Fruit fly (Drosophila melanogaster) whole organism, embryonic: ENCODE results near the gene CG7386.

Source experiments
- Antp ChIP-seq: fragments of 200-800 bp; sonication (Bioruptor generic); optimal IDR thresholded peaks from 3 replicates; lab custom pipeline; 2016; ENCODE audit warnings: missing biosample characterization, missing genetic modification characterization
- Atf3 ChIP-seq: fragments of 200-800 bp; sonication (Bioruptor generic); optimal IDR thresholded peaks from 3 replicates; lab custom pipeline; 2016; ENCODE audit warnings: missing biosample characterization, missing genetic modification characterization
- CG10321 ChIP-seq: fragments of 200-800 bp; sonication (Bioruptor generic); IDR thresholded peaks from 2 replicates; pipeline ENCODE4 v1.3.6; 2022; ENCODE audit warnings: missing biosample characterization, missing genetic modification characterization
- CG13894 ChIP-seq: fragments of 200-800 bp; sonication (Bioruptor generic); optimal IDR thresholded peaks from 3 replicates; lab custom pipeline; 2018; ENCODE audit warnings: missing biosample characterization, mild to moderate bottlenecking, missing genetic modification characterization, moderate library complexity
- CG14860 ChIP-seq: fragments of 200-800 bp; sonication (Bioruptor generic); IDR thresholded peaks from 3 replicates; pipeline ENCODE4 v1.3.6; 2022; ENCODE audit warnings: missing biosample characterization, missing genetic modification characterization; ENCODE audit not compliant: partially characterized antibody
- CG14965 ChIP-seq: fragments of 200-800 bp; sonication (Bioruptor generic); optimal IDR thresholded peaks from 2 replicates; lab custom pipeline; 2016; ENCODE audit warnings: missing biosample characterization, missing genetic modification characterization, borderline replicate concordance
- CG15479 ChIP-seq: fragments of 200-800 bp; sonication (Bioruptor generic); optimal IDR thresholded peaks from 3 replicates; lab custom pipeline; 2019; ENCODE audit warnings: missing biosample characterization, mild to moderate bottlenecking, missing genetic modification characterization, moderate library complexity
- CG15696 ChIP-seq: fragments of 200-800 bp; sonication (Bioruptor generic); optimal IDR thresholded peaks from 2 replicates; lab custom pipeline; 2019; ENCODE audit warnings: missing biosample characterization, mild to moderate bottlenecking, missing genetic modification characterization, moderate library complexity
- CG1647 ChIP-seq: fragments of 200-800 bp; sonication (Bioruptor generic); optimal IDR thresholded peaks from 3 replicates; lab custom pipeline; 2016; ENCODE audit warnings: missing biosample characterization, missing genetic modification characterization
- CG17385 ChIP-seq: fragments of 200-800 bp; sonication (Bioruptor generic); optimal IDR thresholded peaks from 3 replicates; lab custom pipeline; 2018; ENCODE audit warnings: missing biosample characterization, mild to moderate bottlenecking, missing genetic modification characterization
- CG17612 ChIP-seq: fragments of 200-800 bp; sonication (Bioruptor generic); IDR thresholded peaks from 2 replicates; pipeline ENCODE4 v1.3.6; 2022; ENCODE audit warnings: missing biosample characterization, missing genetic modification characterization
- CG32767 ChIP-seq: fragments of 200-800 bp; sonication (Bioruptor generic); IDR thresholded peaks from 2 replicates; pipeline ENCODE4 v1.3.6; 2022; ENCODE audit warnings: missing biosample characterization, missing genetic modification characterization
- CG6683 ChIP-seq: fragments of 200-800 bp; sonication (Bioruptor generic); optimal IDR thresholded peaks from 2 replicates; lab custom pipeline; 2017; ENCODE audit warnings: missing biosample characterization, mild to moderate bottlenecking, missing genetic modification characterization, missing genetic modification reagents
- CG6765 ChIP-seq: fragments of 200-800 bp; sonication (Bioruptor generic); optimal IDR thresholded peaks from 3 replicates; lab custom pipeline; 2017; ENCODE audit warnings: missing biosample characterization, mild to moderate bottlenecking, missing genetic modification characterization
- CG8944 ChIP-seq: fragments of 200-800 bp; sonication (Bioruptor generic); optimal IDR thresholded peaks from 3 replicates; lab custom pipeline; 2016; ENCODE audit warnings: missing biosample characterization, missing genetic modification characterization
- CG9817 ChIP-seq: fragments of 200-800 bp; sonication (Bioruptor generic); optimal IDR thresholded peaks from 2 replicates; lab custom pipeline; 2018; ENCODE audit warnings: missing biosample characterization, mild to moderate bottlenecking, missing genetic modification characterization, moderate library complexity
- Doc2 ChIP-seq: fragments of 200-800 bp; sonication (Bioruptor generic); IDR thresholded peaks from 2 replicates; pipeline ENCODE4 v1.3.6; 2022; ENCODE audit warnings: missing biosample characterization, missing genetic modification characterization
- E2f2 ChIP-seq: fragments of 200-800 bp; sonication (Bioruptor generic); IDR thresholded peaks from 2 replicates; pipeline ENCODE4 v1.3.6; 2022; ENCODE audit warnings: missing biosample characterization, missing genetic modification characterization
- ERR ChIP-seq: fragments of 200-800 bp; sonication (Bioruptor generic); optimal IDR thresholded peaks from 2 replicates; lab custom pipeline; 2016; ENCODE audit warnings: missing biosample characterization, missing genetic modification characterization
- Ets65A ChIP-seq: fragments of 200-800 bp; sonication (Bioruptor generic); peaks from one replicate; lab custom pipeline; 2016; ENCODE audit warnings: missing biosample characterization, missing genetic modification characterization
- HLH3B ChIP-seq: fragments of 200-800 bp; sonication (Bioruptor generic); IDR thresholded peaks from 2 replicates; pipeline ENCODE4 v1.3.6; 2022; ENCODE audit warnings: missing biosample characterization, missing genetic modification characterization
- MBD-R2 ChIP-seq: fragments of 200-800 bp; sonication (Bioruptor generic); IDR thresholded peaks from 2 replicates; pipeline ENCODE4 v1.3.6; 2022; ENCODE audit warnings: missing biosample characterization, missing genetic modification characterization
- MESR4 ChIP-seq: fragments of 200-800 bp; sonication (Bioruptor generic); optimal IDR thresholded peaks from 2 replicates; lab custom pipeline; 2018; ENCODE audit warnings: missing biosample characterization, mild to moderate bottlenecking, missing genetic modification characterization, moderate library complexity
- Nf-YB ChIP-seq: fragments of 200-800 bp; sonication (Bioruptor generic); optimal IDR thresholded peaks from 3 replicates; lab custom pipeline; 2019; ENCODE audit warnings: missing biosample characterization, mild to moderate bottlenecking, missing genetic modification characterization, moderate library complexity
- Ptx1 ChIP-seq: fragments of 200-800 bp; sonication (Bioruptor generic); IDR thresholded peaks from 2 replicates; pipeline ENCODE4 v1.3.6; 2022; ENCODE audit warnings: missing biosample characterization, missing genetic modification characterization
- Ravus ChIP-seq: fragments of 200-800 bp; sonication (Bioruptor generic); IDR thresholded peaks from 2 replicates; pipeline ENCODE4 v1.3.6; 2022; ENCODE audit warnings: missing biosample characterization, missing genetic modification characterization
- Stat92E ChIP-seq, 3 experiments: fragments of >200 bp in 2 of 3; fragments of 200-800 bp in 1 of 3; sonication (Bioruptor generic) in 1 of 3; optimal IDR thresholded peaks; 2 replicates each; lab custom pipeline; 2017 to 2019; ENCODE audit warnings: missing biosample characterization in 3 of 3, missing genetic modification characterization in 3 of 3, mild to moderate bottlenecking in 1 of 3, moderate library complexity in 1 of 3
- amos ChIP-seq: fragments of 200-800 bp; sonication (Bioruptor generic); IDR thresholded peaks from 2 replicates; pipeline ENCODE4 v1.3.6; 2022; ENCODE audit warnings: missing biosample characterization, missing genetic modification characterization; ENCODE audit not compliant: partially characterized antibody
- cas ChIP-seq: fragments of 200-800 bp; sonication (Bioruptor generic); IDR thresholded peaks from 2 replicates; pipeline ENCODE4 v1.3.6; 2022; ENCODE audit warnings: missing biosample characterization, missing genetic modification characterization
- caup ChIP-seq: fragments of 200-800 bp; sonication (Bioruptor generic); optimal IDR thresholded peaks from 3 replicates; lab custom pipeline; 2017; ENCODE audit warnings: missing biosample characterization, mild to moderate bottlenecking, missing genetic modification characterization, moderate library complexity; ENCODE audit not compliant: severe bottlenecking
- exex ChIP-seq: fragments of 200-800 bp; sonication (Bioruptor generic); optimal IDR thresholded peaks from 4 replicates; lab custom pipeline; 2018; ENCODE audit warnings: missing biosample characterization, mild to moderate bottlenecking, missing genetic modification characterization, moderate library complexity
- fd96Cb ChIP-seq: fragments of 200-800 bp; sonication (Bioruptor generic); optimal IDR thresholded peaks from 2 replicates; lab custom pipeline; 2018; ENCODE audit warnings: missing biosample characterization, mild to moderate bottlenecking, missing genetic modification characterization, moderate library complexity
- fu2 ChIP-seq: fragments of 200-800 bp; sonication (Bioruptor generic); optimal IDR thresholded peaks from 2 replicates; lab custom pipeline; 2016; ENCODE audit warnings: missing biosample characterization, missing genetic modification characterization
- grn ChIP-seq: fragments of 200-800 bp; sonication (Bioruptor generic); optimal IDR thresholded peaks from 3 replicates; lab custom pipeline; 2017; ENCODE audit warnings: missing biosample characterization, missing genetic modification characterization
- inv ChIP-seq: fragments of 200-800 bp; sonication (Bioruptor generic); IDR thresholded peaks from 2 replicates; pipeline ENCODE4 v1.3.6; 2022; ENCODE audit warnings: missing biosample characterization, missing genetic modification characterization; ENCODE audit not compliant: partially characterized antibody
- jing ChIP-seq: fragments of 200-800 bp; sonication (Bioruptor generic); optimal IDR thresholded peaks from 2 replicates; lab custom pipeline; 2018; ENCODE audit warnings: missing biosample characterization, mild to moderate bottlenecking, missing genetic modification characterization
- ken ChIP-seq: fragments of 200-800 bp; sonication (Bioruptor generic); IDR thresholded peaks from 3 replicates; pipeline ENCODE4 v1.3.6; 2022; ENCODE audit warnings: missing biosample characterization, missing genetic modification characterization
- lilli ChIP-seq: fragments of 200-800 bp; sonication (Bioruptor generic); optimal IDR thresholded peaks from 3 replicates; lab custom pipeline; 2016; ENCODE audit warnings: missing biosample characterization, missing genetic modification characterization
- odd ChIP-seq: fragments of 200-800 bp; sonication (Bioruptor generic); optimal IDR thresholded peaks from 2 replicates; lab custom pipeline; 2017; ENCODE audit warnings: missing biosample characterization, mild to moderate bottlenecking, missing genetic modification characterization
- onecut ChIP-seq: fragments of 200-800 bp; sonication (Bioruptor generic); IDR thresholded peaks from 2 replicates; pipeline ENCODE4 v1.3.6; 2022; ENCODE audit warnings: missing biosample characterization, missing genetic modification characterization
- pb ChIP-seq: fragments of 200-800 bp; sonication (Bioruptor generic); optimal IDR thresholded peaks from 3 replicates; lab custom pipeline; 2016; ENCODE audit warnings: missing biosample characterization, missing genetic modification characterization
- peb ChIP-seq: fragments of 200-800 bp; sonication (Bioruptor generic); IDR thresholded peaks from 2 replicates; pipeline ENCODE4 v1.3.6; 2022; ENCODE audit warnings: missing biosample characterization, missing genetic modification characterization
- pho ChIP-seq: fragments of 200-800 bp; sonication (Bioruptor generic); optimal IDR thresholded peaks from 2 replicates; lab custom pipeline; 2016; ENCODE audit warnings: missing biosample characterization, missing genetic modification characterization
- pita ChIP-seq: fragments of 200-800 bp; sonication (Bioruptor generic); optimal IDR thresholded peaks from 2 replicates; lab custom pipeline; 2017; ENCODE audit warnings: missing biosample characterization, mild to moderate bottlenecking, missing genetic modification characterization
- sisA ChIP-seq: fragments of 200-800 bp; sonication (Bioruptor generic); IDR thresholded peaks from 2 replicates; pipeline ENCODE4 v1.3.6; 2022; ENCODE audit warnings: missing biosample characterization, missing genetic modification characterization
- sob ChIP-seq: fragments of 200-800 bp; sonication (Bioruptor generic); IDR thresholded peaks from 2 replicates; pipeline ENCODE4 v1.3.6; 2022; ENCODE audit warnings: missing biosample characterization, missing genetic modification characterization
- sr ChIP-seq: fragments of 200-800 bp; sonication (Bioruptor generic); IDR thresholded peaks from 3 replicates; pipeline ENCODE4 v1.3.6; 2022; ENCODE audit warnings: missing biosample characterization, missing genetic modification characterization
- tna ChIP-seq: fragments of 200-800 bp; sonication (Bioruptor generic); IDR thresholded peaks from 2 replicates; pipeline ENCODE4 v1.3.6; 2022; ENCODE audit warnings: missing biosample characterization, missing genetic modification characterization; ENCODE audit not compliant: partially characterized antibody
- zf30C ChIP-seq: fragments of 200-800 bp; sonication (Bioruptor generic); optimal IDR thresholded peaks from 3 replicates; lab custom pipeline; 2018; ENCODE audit warnings: missing biosample characterization, mild to moderate bottlenecking, missing genetic modification characterization

Gene CG7386

dm6 chr3L:6192822-6193555, 3.4 kb downstream of the CG7386 start, which contains the start of the genes Sf3b6 and Tnpo (continued):
- no peak for TF ChIP-seq pb (GFP tag; lab: Kevin White, UChicago)
- peak; percentile 79 for TF ChIP-seq pho (GFP tag; lab: Kevin White, UChicago)
- TF ChIP-seq sr (GFP tag; lab: Robert Waterston, UW) = peak; percentile 8; the same call in 1 of the 3 replicates
- TF ChIP-seq Antp (GFP tag; lab: Kevin White, UChicago) = peak; percentile 61
- TF ChIP-seq caup (GFP tag; lab: Kevin White, UChicago) = peak; percentile 73
- TF ChIP-seq odd (GFP tag; lab: Kevin White, UChicago) = no peak
- peak; percentile 89 for TF ChIP-seq CG15696
- TF ChIP-seq CG32767 (GFP tag; lab: Robert Waterston, UW) = peak; percentile 82
- peak; percentile 55; the same call in 1 of the 2 replicates for TF ChIP-seq Doc2
- no peak for TF ChIP-seq CG13894 (tag; lab: Kevin White, UChicago)
- no peak for TF ChIP-seq ERR (GFP tag; lab: Kevin White, UChicago)
- peak; percentile 83 for TF ChIP-seq sob
- TF ChIP-seq CG14860 (GFP tag; lab: Robert Waterston, UW) = peak; percentile 47; the same call in 2 of the 3 replicates
- TF ChIP-seq CG1647 (GFP tag; lab: Kevin White, UChicago) = peak; percentile 58
- no peak for TF ChIP-seq zf30C (GFP tag; lab: Kevin White, UChicago)
- peak; percentile 74 for TF ChIP-seq CG15479 (GFP tag; lab: Kevin White, UChicago)
- peak; percentile 87 for TF ChIP-seq lilli (GFP tag; lab: Kevin White, UChicago)
- no peak for TF ChIP-seq CG17612 (GFP tag; lab: Robert Waterston, UW)
- TF ChIP-seq Atf3 (GFP tag; lab: Kevin White, UChicago) = peak; percentile 58
- peak; percentile 84 for TF ChIP-seq sisA (GFP tag; lab: Robert Waterston, UW)
- no peak for TF ChIP-seq jing (GFP tag; lab: Kevin White, UChicago)
- peak; percentile 35 for TF ChIP-seq CG6765 (GFP tag; lab: Kevin White, UChicago)
- peak; percentile 87 for TF ChIP-seq CG9817 (tag; lab: Kevin White, UChicago)
- TF ChIP-seq cas (GFP tag; lab: Robert Waterston, UW) = 0 out of 2 replicates have a peak, but pooled peaks have one; percentile 44
- no peak for TF ChIP-seq Nf-YB (GFP tag; lab: Kevin White, UChicago)
- TF ChIP-seq HLH3B (GFP tag; lab: Robert Waterston, UW) = peak; percentile 76
- TF ChIP-seq onecut (GFP tag; lab: Robert Waterston, UW) = no peak
- TF ChIP-seq amos (GFP tag; lab: Robert Waterston, UW) = peak; percentile 56
- TF ChIP-seq ken (GFP tag; lab: Robert Waterston, UW) = peak; percentile 85
- TF ChIP-seq Ets65A (GFP tag; lab: Kevin White, UChicago) = peak; percentile 96
- peak; percentile 70 for TF ChIP-seq fu2
- no peak for TF ChIP-seq grn (GFP tag; lab: Kevin White, UChicago)
- TF ChIP-seq MESR4 (GFP tag; lab: Kevin White, UChicago) = peak; percentile 53
- TF ChIP-seq inv (GFP tag; lab: Robert Waterston, UW) = peak; percentile 48; the same call in 1 of the 2 replicates
- TF ChIP-seq tna (GFP tag; lab: Robert Waterston, UW) = no peak
- no peak for TF ChIP-seq CG17385
- no peak for TF ChIP-seq CG10321 (GFP tag; lab: Robert Waterston, UW)
- TF ChIP-seq Ptx1 (GFP tag; lab: Robert Waterston, UW) = peak; percentile 92
- TF ChIP-seq Ravus (GFP tag; lab: Robert Waterston, UW) = no peak; the same call in 1 of the 2 replicates
- peak; percentile 65 for TF ChIP-seq E2f2 (GFP tag; lab: Robert Waterston, UW)
- peak in 1 of 3 experiments; percentile 32 for TF ChIP-seq Stat92E (GFP tag; optimal IDR thresholded peaks at IDR 0.05; lab: Kevin White, UChicago)
- TF ChIP-seq peb (GFP tag; lab: Robert Waterston, UW) = peak; percentile 70
- peak; percentile 43 for TF ChIP-seq CG8944 (GFP tag; lab: Kevin White, UChicago)
- TF ChIP-seq exex (tag; lab: Kevin White, UChicago) = no peak
- TF ChIP-seq CG14965 (GFP tag; lab: Kevin White, UChicago) = no peak
- no peak for TF ChIP-seq pita
- TF ChIP-seq MBD-R2 (GFP tag; lab: Robert Waterston, UW) = peak; percentile 79
- peak; percentile 34 for TF ChIP-seq CG6683 (GFP tag; lab: Kevin White, UChicago)
- peak; percentile 72 for TF ChIP-seq fd96Cb (tag; lab: Kevin White, UChicago)
